Worm (Caenorhabditis elegans): ENCODE results near the gene F01D5.3.
A peak's percentile ranks its signal among the peaks of the same experiment; 100 is the strongest.

ce11 chrII:14040204-14040842 lies 40.4 kb upstream of the F01D5.3 start:
- TF ChIP-seq unc-62 (GFP tag; optimal IDR thresholded peaks at IDR 0.05) (peak; percentile 53), blmp-1 (tag; optimal IDR thresholded peaks at IDR 0.05) (no peak), snpc-4 (tag; optimal IDR thresholded peaks at IDR 0.05) (no peak), lin-13 (tag; optimal IDR thresholded peaks at IDR 0.05) (no peak), pha-4 (tag; optimal IDR thresholded peaks at IDR 0.05) (peak; percentile 81), mep-1 (tag; optimal IDR thresholded peaks at IDR 0.05) (no peak), lsy-2 (tag; optimal IDR thresholded peaks at IDR 0.05) (no peak)
